Worm (Caenorhabditis elegans) whole organism, L4 larva: ENCODE data around the gene T25C12.3.
A peak's percentile ranks its signal among the peaks of the same experiment; 100 is the strongest.

ENCODE experiments used
- F10B5.3 ChIP-seq: sonication (generic microtip); optimal IDR thresholded peaks from 2 replicates; lab custom pipeline; 2016; ENCODE audit warnings: mild to moderate bottlenecking, missing genetic modification characterization, missing compliant biosample characterization
- F44E2.7 ChIP-seq: fragments of 200-800 bp; sonication (Bioruptor generic); IDR thresholded peaks from 2 replicates; pipeline ENCODE4 v2.1.2; 2022; ENCODE audit warnings: missing genetic modification characterization, missing compliant biosample characterization
- R02D3.7 ChIP-seq: fragments of 150-350 bp; sonication (generic microtip); optimal IDR thresholded peaks from 3 replicates; lab custom pipeline; 2014; ENCODE audit warnings: missing biosample characterization, missing genetic modification characterization
- T20F7.1 ChIP-seq: fragments of 200-800 bp; sonication (Bioruptor generic); optimal IDR thresholded peaks from 2 replicates; lab custom pipeline; 2018; ENCODE audit warnings: mild to moderate bottlenecking, missing genetic modification characterization, missing compliant biosample characterization
- Y5F2A.4 ChIP-seq: fragments of 200-800 bp; sonication (Bioruptor generic); optimal IDR thresholded peaks from 2 replicates; lab custom pipeline; 2018; ENCODE audit warnings: mild to moderate bottlenecking, missing genetic modification characterization, missing compliant biosample characterization
- aha-1 ChIP-seq: fragments of 150-350 bp; peaks from one replicate; lab custom pipeline; 2014; ENCODE audit warnings: missing biosample characterization, missing genetic modification characterization
- ama-1 ChIP-seq: fragments of 150-350 bp; optimal IDR thresholded peaks from 2 replicates; lab custom pipeline; 2014; ENCODE audit warnings: inconsistent platforms, mixed read lengths
- ceh-28 ChIP-seq: fragments of 150-350 bp; optimal IDR thresholded peaks from 2 replicates; lab custom pipeline; 2014; ENCODE audit warnings: missing biosample characterization, missing genetic modification reagents, missing genetic modification characterization
- ceh-62 ChIP-seq: sonication (generic microtip); optimal IDR thresholded peaks from 2 replicates; lab custom pipeline; 2017; ENCODE audit warnings: missing biosample characterization, missing genetic modification characterization
- daf-16 ChIP-seq, 3 experiments: sonication (generic microtip); optimal IDR thresholded peaks; 2 replicates each; lab custom pipeline; 2016 to 2017; ENCODE audit warnings: missing genetic modification characterization in 3 of 3, missing genetic modification reagents in 3 of 3, mild to moderate bottlenecking in 2 of 3, missing compliant biosample characterization in 2 of 3, missing biosample characterization in 1 of 3, moderate library complexity in 1 of 3
- egl-43 ChIP-seq: fragments of 200-800 bp; sonication (Bioruptor generic); IDR thresholded peaks from 2 replicates; pipeline ENCODE4 v1.3.6; 2022; ENCODE audit warnings: missing genetic modification reagents, missing genetic modification characterization, missing compliant biosample characterization
- fkh-10 ChIP-seq: fragments of 150-350 bp; optimal IDR thresholded peaks from 2 replicates; lab custom pipeline; 2014; ENCODE audit warnings: missing biosample characterization, missing genetic modification reagents, missing genetic modification characterization
- hlh-11 ChIP-seq: fragments of 200-800 bp; sonication (Bioruptor generic); optimal IDR thresholded peaks from 2 replicates; lab custom pipeline; 2018; ENCODE audit warnings: mild to moderate bottlenecking, missing genetic modification characterization, missing compliant biosample characterization
- hlh-30 ChIP-seq: sonication (generic microtip); optimal IDR thresholded peaks from 2 replicates; lab custom pipeline; 2017; ENCODE audit warnings: antibody characterized with exemption, mild to moderate bottlenecking, missing genetic modification characterization, missing compliant biosample characterization; ENCODE audit not compliant: insufficient read depth
- hmg-1.1 ChIP-seq: fragments of 200-800 bp; sonication (Bioruptor generic); IDR thresholded peaks from 2 replicates; pipeline ENCODE4 v1.3.6; 2022; ENCODE audit warnings: missing genetic modification reagents, missing genetic modification characterization, missing compliant biosample characterization
- lir-3 ChIP-seq: sonication (generic microtip); optimal IDR thresholded peaks from 2 replicates; lab custom pipeline; 2016; ENCODE audit warnings: mild to moderate bottlenecking, missing genetic modification characterization, missing compliant biosample characterization
- lsy-2 ChIP-seq, 2 experiments: fragments of 150-350 bp in 1 of 2; sonication (generic microtip) in 1 of 2; optimal IDR thresholded peaks; 2 replicates each; lab custom pipeline; 2014 to 2017; ENCODE audit warnings: missing biosample characterization in 2 of 2, missing genetic modification characterization in 2 of 2
- madf-5 ChIP-seq, 2 experiments: fragments of 200-800 bp; sonication (Bioruptor generic); IDR thresholded peaks; 2 replicates each; pipeline ENCODE4 v1.3.6; 2022; ENCODE audit warnings: missing compliant biosample characterization in 2 of 2, missing genetic modification characterization in 2 of 2
- mdl-1 ChIP-seq, 2 experiments: fragments of 150-350 bp in 1 of 2; sonication (generic microtip) in 1 of 2; optimal IDR thresholded peaks; 2 replicates each; lab custom pipeline; 2014 to 2017; ENCODE audit warnings: missing biosample characterization in 2 of 2, missing genetic modification characterization in 2 of 2
- mep-1 ChIP-seq: fragments of 150-350 bp; sonication (generic microtip); optimal IDR thresholded peaks from 3 replicates; lab custom pipeline; 2014; ENCODE audit warnings: missing biosample characterization, missing genetic modification characterization
- mxl-3 ChIP-seq: fragments of 200-800 bp; sonication (Bioruptor generic); optimal IDR thresholded peaks from 2 replicates; lab custom pipeline; 2018; ENCODE audit warnings: mild to moderate bottlenecking, missing genetic modification characterization, missing compliant biosample characterization
- nhr-11 ChIP-seq: fragments of 150-350 bp; optimal IDR thresholded peaks from 2 replicates; lab custom pipeline; 2014; ENCODE audit warnings: missing biosample characterization, missing genetic modification characterization
- nhr-111 ChIP-seq: fragments of 200-800 bp; sonication (Bioruptor generic); optimal IDR thresholded peaks from 2 replicates; lab custom pipeline; 2018; ENCODE audit warnings: mild to moderate bottlenecking, missing genetic modification characterization, missing compliant biosample characterization
- nhr-42 ChIP-seq: fragments of 200-800 bp; sonication (Bioruptor generic); IDR thresholded peaks from 2 replicates; pipeline ENCODE4 v1.3.6; 2022; ENCODE audit warnings: missing genetic modification characterization, missing compliant biosample characterization
- nhr-6 ChIP-seq: fragments of 150-350 bp; optimal IDR thresholded peaks from 2 replicates; lab custom pipeline; 2014; ENCODE audit warnings: missing biosample characterization, missing genetic modification characterization
- pha-4 ChIP-seq, 2 experiments: fragments of 150-350 bp in 1 of 2; fragments of 200-800 bp in 1 of 2; sonication (Bioruptor generic) in 1 of 2; IDR thresholded peaks in 1 of 2; optimal IDR thresholded peaks in 1 of 2; 2 replicates each; pipeline versions ENCODE4 v1.3.6 to Lab custom; 2014 to 2022; ENCODE audit warnings: missing genetic modification characterization in 2 of 2, missing genetic modification reagents in 2 of 2, missing biosample characterization in 1 of 2, missing compliant biosample characterization in 1 of 2
- sdz-12 ChIP-seq: fragments of 200-800 bp; sonication (Bioruptor generic); optimal IDR thresholded peaks from 2 replicates; lab custom pipeline; 2018; ENCODE audit warnings: mild to moderate bottlenecking, missing genetic modification characterization, missing compliant biosample characterization
- tag-97 ChIP-seq: fragments of 200-800 bp; sonication (Bioruptor generic); IDR thresholded peaks from 2 replicates; pipeline ENCODE4 v1.3.6; 2022; ENCODE audit warnings: missing genetic modification characterization, missing compliant biosample characterization
- tra-1 ChIP-seq: fragments of 200-800 bp; sonication (Bioruptor generic); IDR thresholded peaks from 2 replicates; pipeline ENCODE4 v1.3.6; 2022; ENCODE audit warnings: missing genetic modification reagents, missing genetic modification characterization, missing compliant biosample characterization
- unc-39 ChIP-seq: sonication (generic microtip); optimal IDR thresholded peaks from 2 replicates; lab custom pipeline; 2017; ENCODE audit warnings: missing biosample characterization, missing genetic modification characterization
- unc-62 ChIP-seq, 3 experiments: fragments of 150-350 bp in 1 of 3; sonication (generic microtip); optimal IDR thresholded peaks in 2 of 3; peaks in 1 of 3; 1 replicate in 1 of 3; 2 replicates in 2 of 3; lab custom pipeline; 2014 to 2017; ENCODE audit warnings: missing biosample characterization in 3 of 3, missing genetic modification characterization in 3 of 3, missing genetic modification reagents in 3 of 3, missing genotype in 1 of 3
- zfp-2 ChIP-seq: sonication (generic microtip); optimal IDR thresholded peaks from 2 replicates; lab custom pipeline; 2016; ENCODE audit warnings: mild to moderate bottlenecking, missing genetic modification characterization, missing compliant biosample characterization
- zip-11 ChIP-seq: fragments of 200-800 bp; sonication (Bioruptor generic); IDR thresholded peaks from 2 replicates; pipeline ENCODE4 v1.3.6; 2022; ENCODE audit warnings: missing genetic modification characterization, missing compliant biosample characterization
- ztf-7 ChIP-seq: fragments of 150-350 bp; optimal IDR thresholded peaks from 2 replicates; lab custom pipeline; 2014; ENCODE audit warnings: missing biosample characterization, missing genetic modification characterization

The T25C12.3 gene

ce11 chrX:11475780-11476179 lies 24.0 kb downstream of the T25C12.3 start:
- TF ChIP-seq tra-1 (GFP tag; lab: Robert Waterston, UW) (no peak), mep-1 (tag; lab: Kevin White, UChicago) (no peak), ztf-7 (tag; lab: Kevin White, UChicago) (no peak), egl-43 (GFP tag; lab: Robert Waterston, UW) (0 out of 2 replicates have a peak, but pooled peaks have one; percentile 42), sdz-12 (no peak), aha-1 (peak; percentile 94), ceh-62 (no peak), Y5F2A.4 (no peak), unc-39 (tag; lab: Kevin White, UChicago) (no peak), nhr-111 (GFP tag; lab: Kevin White, UChicago) (no peak), ceh-28 (tag; lab: Kevin White, UChicago) (no peak)

DNA sequence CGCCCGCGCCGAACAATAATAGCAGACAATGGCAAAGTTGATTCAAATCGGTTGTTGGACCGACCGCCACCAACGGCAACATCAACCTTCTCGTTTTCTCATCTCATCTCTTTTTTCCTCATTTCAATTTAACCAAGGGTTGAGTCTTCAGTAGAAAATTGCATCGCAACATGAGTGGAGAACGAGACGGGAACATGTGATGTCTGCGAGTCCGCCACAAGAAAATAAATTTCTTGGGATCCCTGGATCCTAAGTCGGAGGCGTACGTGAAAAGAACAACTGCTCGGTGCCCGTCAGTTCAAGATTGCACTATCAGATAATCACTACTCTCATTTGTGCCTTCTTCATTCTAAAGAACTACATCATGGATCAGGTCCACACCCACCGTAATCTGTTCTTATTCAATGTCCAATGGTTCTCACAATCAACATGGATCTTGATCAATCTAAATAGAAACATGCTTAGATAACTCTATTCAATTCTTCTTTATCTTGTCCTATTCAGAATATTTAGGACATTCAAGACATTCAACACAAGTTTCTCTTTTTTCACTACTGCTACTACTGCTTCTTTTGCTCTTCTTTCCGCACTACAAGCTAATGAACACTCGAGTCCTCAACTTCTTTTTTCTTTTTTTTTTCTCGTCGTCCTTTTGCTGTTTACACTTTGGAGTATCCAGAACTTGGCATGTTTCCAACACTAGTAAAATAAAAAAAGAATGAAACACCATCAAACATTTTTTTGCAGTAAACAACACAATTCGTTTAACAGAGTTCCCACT lies 25.0 kb downstream of the T25C12.3 start:
- TF ChIP-seq nhr-6 (tag; lab: Kevin White, UChicago) (no peak), pha-4 (GFP tag; IDR thresholded peaks at IDR 0.05; lab: Robert Waterston, UW) (no peak), pha-4 (tag; optimal IDR thresholded peaks at IDR 0.05; lab: Kevin White, UChicago) (no peak), nhr-42 (GFP tag; lab: Robert Waterston, UW) (no peak), fkh-10 (peak; percentile 69), madf-5 (GFP tag; IDR thresholded peaks at IDR 0.05; lab: Robert Waterston, UW) (no peak), ama-1 (lab: Kevin White, UChicago) (peak; percentile 16), Y5F2A.4 (no peak), zip-11 (GFP tag; lab: Robert Waterston, UW) (no peak), hlh-11 (tag; lab: Kevin White, UChicago) (peak; percentile 12), unc-62 (GFP tag; optimal IDR thresholded peaks at IDR 0.05 in 1 of 2; lab: Kevin White, UChicago) (peak in 1 of 2 experiments; percentile 39), unc-62 (tag; optimal IDR thresholded peaks at IDR 0.05; lab: Kevin White, UChicago) (no peak), R02D3.7 (no peak), F44E2.7 (GFP tag; lab: Robert Waterston, UW) (no peak), nhr-11 (peak; percentile 34), hmg-1.1 (GFP tag; lab: Robert Waterston, UW) (peak; percentile 36; the same call in 1 of the 2 replicates), daf-16 (GFP tag; optimal IDR thresholded peaks at IDR 0.05; lab: Kevin White, UChicago) (peak in 1 of 2 experiments; percentile 34), daf-16 (tag; optimal IDR thresholded peaks at IDR 0.05; lab: Kevin White, UChicago) (no peak), hlh-30 (tag; lab: Kevin White, UChicago) (peak; percentile 65), F10B5.3 (tag; lab: Kevin White, UChicago) (no peak), nhr-111 (GFP tag; lab: Kevin White, UChicago) (no peak), lir-3 (tag; lab: Kevin White, UChicago) (no peak), T20F7.1 (GFP tag; lab: Kevin White, UChicago) (no peak), tag-97 (no peak; the same call in 1 of the 2 replicates), zfp-2 (tag; lab: Kevin White, UChicago) (no peak), lsy-2 (tag; optimal IDR thresholded peaks at IDR 0.05; lab: Kevin White, UChicago) (peak in 1 of 2 experiments; percentile 22), unc-39 (tag; lab: Kevin White, UChicago) (no peak)
- TF ChIP-seq, all 104 proteins: peak for 9

- TF ChIP-seq mdl-1 (tag; optimal IDR thresholded peaks at IDR 0.05; lab: Kevin White, UChicago) = peak in 1 of 2 experiments; percentile 7
- peak; percentile 52 for TF ChIP-seq aha-1
- TF ChIP-seq zip-11 (GFP tag; lab: Robert Waterston, UW) = no peak
- TF ChIP-seq unc-62 (GFP tag; optimal IDR thresholded peaks at IDR 0.05 in 1 of 2; lab: Kevin White, UChicago) = peak in 1 of 2 experiments; percentile 65
- TF ChIP-seq unc-62 (tag; optimal IDR thresholded peaks at IDR 0.05; lab: Kevin White, UChicago) = no peak
- TF ChIP-seq mxl-3 (GFP tag; lab: Kevin White, UChicago) = peak; percentile 7
Observed at ce11 chrX:11474149-11474585, 25.6 kb downstream of the T25C12.3 start.
